Fruit fly (Drosophila melanogaster) whole organism, prepupa: ENCODE data around the gene CG12992.
A peak's percentile ranks its signal among the peaks of the same experiment; 100 is the strongest.

Source experiments
- CG6854 ChIP-seq: fragments of 200-800 bp; sonication (Bioruptor generic); optimal IDR thresholded peaks from 2 replicates; lab custom pipeline; 2017; ENCODE audit warnings: missing biosample characterization, mild to moderate bottlenecking, missing genetic modification characterization
- Eip93F ChIP-seq: fragments of 200-800 bp; sonication (Bioruptor generic); optimal IDR thresholded peaks from 2 replicates; lab custom pipeline; 2016; ENCODE audit warnings: missing biosample characterization, mild to moderate bottlenecking, missing genetic modification characterization
- Ets96B ChIP-seq: fragments of 200-800 bp; optimal IDR thresholded peaks from 2 replicates; lab custom pipeline; 2019; ENCODE audit warnings: missing biosample characterization, mild to moderate bottlenecking, missing genetic modification characterization, moderate library complexity
- Sox102F ChIP-seq: fragments of 200-800 bp; sonication (Bioruptor generic); optimal IDR thresholded peaks from 2 replicates; lab custom pipeline; 2016; ENCODE audit warnings: missing biosample characterization, mild to moderate bottlenecking, missing genetic modification characterization
- Sox14 ChIP-seq: fragments of 200-800 bp; sonication (Bioruptor generic); optimal IDR thresholded peaks from 3 replicates; lab custom pipeline; 2016; ENCODE audit warnings: missing biosample characterization, missing genetic modification characterization
- pdm3 ChIP-seq: fragments of 200-800 bp; sonication (Bioruptor generic); optimal IDR thresholded peaks from 3 replicates; lab custom pipeline; 2016; ENCODE audit warnings: missing biosample characterization, missing genetic modification characterization

dm6 chrX:17577356-17577755 lies 11.3 kb upstream of the CG12992 start:
- no peak for TF ChIP-seq Sox102F
- TF ChIP-seq CG6854, result no peak
- no peak for TF ChIP-seq Eip93F
- peak; percentile 0 for TF ChIP-seq Ets96B (tag; lab: Kevin White, UChicago)
- no peak for TF ChIP-seq Sox14 (GFP tag; lab: Kevin White, UChicago)
- TF ChIP-seq pdm3 (GFP tag; lab: Kevin White, UChicago), result no peak
